Fruit fly (Drosophila melanogaster): ENCODE measurements around the gene eIF2Balpha.
A peak's percentile ranks its signal among the peaks of the same experiment; 100 is the strongest.

Gene eIF2Balpha

DNA sequence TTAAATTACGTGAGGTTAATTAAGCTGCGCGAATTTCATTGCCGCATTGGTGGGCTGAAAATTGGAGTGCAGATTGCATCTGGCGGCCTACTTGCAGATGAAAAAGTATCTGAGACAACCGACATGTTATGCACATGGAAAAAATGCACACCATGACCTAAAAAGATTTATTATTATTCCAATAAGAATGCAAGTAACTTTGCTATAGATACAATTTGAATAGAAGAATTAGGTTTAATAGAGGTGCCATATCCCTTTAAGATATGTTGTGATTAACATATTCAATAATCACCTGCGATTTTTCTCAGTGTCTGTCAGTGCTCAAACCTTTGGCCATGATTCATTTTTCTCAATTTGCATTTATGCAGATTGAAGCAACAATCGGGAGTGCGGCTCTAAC lies 45.8 kb upstream of the eIF2Balpha start (continued):
- TF ChIP-seq CG10631 (GFP tag; optimal IDR thresholded peaks at IDR 0.05) (peak; percentile 19), ss (GFP tag; optimal IDR thresholded peaks at IDR 0.05) (no peak), Met (GFP tag; optimal IDR thresholded peaks at IDR 0.05) (no peak), Eip75B (GFP tag; optimal IDR thresholded peaks at IDR 0.05) (peak; percentile 11), net (GFP tag; optimal IDR thresholded peaks at IDR 0.05) (no peak), Sox14 (GFP tag; optimal IDR thresholded peaks at IDR 0.05) (peak; percentile 24), cyc (GFP tag; optimal IDR thresholded peaks at IDR 0.05) (peak; percentile 48)

DNA sequence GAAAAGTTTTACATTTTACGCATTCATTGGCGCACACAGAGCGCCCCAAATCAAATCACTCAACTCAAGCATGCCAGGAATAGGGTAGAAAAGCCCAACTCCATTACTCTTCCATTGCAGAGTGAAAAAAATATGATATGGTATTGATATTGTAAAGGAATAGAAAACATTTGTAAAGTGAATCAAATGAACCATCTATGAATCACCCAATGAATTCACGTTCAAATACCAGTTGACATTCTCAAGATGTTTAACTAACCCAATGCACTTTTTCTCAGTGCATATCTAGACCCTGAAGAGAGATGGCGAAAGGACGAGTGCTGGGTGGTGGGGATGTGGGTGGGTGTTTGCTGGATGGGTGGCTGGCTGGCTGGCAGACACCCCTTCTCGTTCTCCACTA lies 42.9 kb upstream of the eIF2Balpha start:
- TF ChIP-seq eg (GFP tag; IDR thresholded peaks at IDR 0.05), result no peak
- peak; percentile 1 for TF ChIP-seq Eip75B (GFP tag; optimal IDR thresholded peaks at IDR 0.05)
- TF ChIP-seq CG11902 (GFP tag; optimal IDR thresholded peaks at IDR 0.05), result no peak
- TF ChIP-seq topi (GFP tag; optimal IDR thresholded peaks at IDR 0.05), result peak; percentile 20
- TF ChIP-seq CG4318 (GFP tag; optimal IDR thresholded peaks at IDR 0.05), result no peak
- no peak for TF ChIP-seq CG6808 (GFP tag; optimal IDR thresholded peaks at IDR 0.05)
- peak; percentile 16 for TF ChIP-seq cyc (GFP tag; optimal IDR thresholded peaks at IDR 0.05)
- peak; percentile 31 for TF ChIP-seq Hr39 (GFP tag; optimal IDR thresholded peaks at IDR 0.05)
- peak; percentile 4 for TF ChIP-seq fd59A (GFP tag; optimal IDR thresholded peaks at IDR 0.05)
- peak; percentile 9 for TF ChIP-seq Met (GFP tag; optimal IDR thresholded peaks at IDR 0.05)
- peak; percentile 8 for TF ChIP-seq CG3919 (GFP tag; optimal IDR thresholded peaks at IDR 0.05)
- no peak for TF ChIP-seq CG11294 (GFP tag; IDR thresholded peaks at IDR 0.05)
- no peak for TF ChIP-seq dac (GFP tag; optimal IDR thresholded peaks at IDR 0.05)
- TF ChIP-seq vri (GFP tag; optimal IDR thresholded peaks at IDR 0.05), result no peak
- no peak for TF ChIP-seq CG6854 (GFP tag; optimal IDR thresholded peaks at IDR 0.05)
- TF ChIP-seq OdsH (GFP tag; optimal IDR thresholded peaks at IDR 0.05), result peak; percentile 20
- TF ChIP-seq CG34406 (GFP tag; optimal IDR thresholded peaks at IDR 0.05), result peak; percentile 0
- no peak for TF ChIP-seq CG8319 (GFP tag; optimal IDR thresholded peaks at IDR 0.05)
- TF ChIP-seq dsx (GFP tag; optimal IDR thresholded peaks at IDR 0.05; ENCODE audit: poor library complexity, severe bottlenecking), result no peak
- TF ChIP-seq CG10669 (GFP tag; optimal IDR thresholded peaks at IDR 0.05), result peak; percentile 27
- no peak for TF ChIP-seq Blimp-1 (GFP tag; optimal IDR thresholded peaks at IDR 0.05)
- TF ChIP-seq pdm3 (GFP tag; optimal IDR thresholded peaks at IDR 0.05), result peak; percentile 14
- TF ChIP-seq Sox15 (GFP tag; optimal IDR thresholded peaks at IDR 0.05), result no peak
- TF ChIP-seq CG7368 (GFP tag; optimal IDR thresholded peaks at IDR 0.05), result no peak
- TF ChIP-seq lz (GFP tag; optimal IDR thresholded peaks at IDR 0.05), result no peak
- TF ChIP-seq CG1621 (tag; optimal IDR thresholded peaks at IDR 0.05), result no peak
- TF ChIP-seq CG10631 (GFP tag; optimal IDR thresholded peaks at IDR 0.05), result peak; percentile 1
- TF ChIP-seq spab (GFP tag; optimal IDR thresholded peaks at IDR 0.05), result no peak
- TF ChIP-seq CG31627 (GFP tag; optimal IDR thresholded peaks at IDR 0.05), result peak; percentile 17
- no peak for TF ChIP-seq salr (GFP tag; optimal IDR thresholded peaks at IDR 0.05)
- peak; percentile 71 for TF ChIP-seq svp (GFP tag)
- TF ChIP-seq Hr38 (GFP tag; optimal IDR thresholded peaks at IDR 0.05), result no peak
- TF ChIP-seq fd85E (GFP tag; optimal IDR thresholded peaks at IDR 0.05), result no peak
- no peak for TF ChIP-seq Hr4 (GFP tag; optimal IDR thresholded peaks at IDR 0.05)
- no peak for TF ChIP-seq Smox (GFP tag; optimal IDR thresholded peaks at IDR 0.05)
- no peak for TF ChIP-seq Ets21C (GFP tag; optimal IDR thresholded peaks at IDR 0.05)
- no peak for TF ChIP-seq CG11762 (GFP tag; optimal IDR thresholded peaks at IDR 0.05; ENCODE audit: insufficient read depth)
- TF ChIP-seq CG32006 (GFP tag; optimal IDR thresholded peaks at IDR 0.05), result peak; percentile 10
- TF ChIP-seq CG3032 (tag; optimal IDR thresholded peaks at IDR 0.05), result no peak
- TF ChIP-seq CG6163 (GFP tag; IDR thresholded peaks at IDR 0.05), result peak; percentile 49; the same call in 2 of the 3 replicates
- TF ChIP-seq Eip78C (GFP tag), result peak; percentile 69
- TF ChIP-seq ss (GFP tag; optimal IDR thresholded peaks at IDR 0.05), result no peak
- TF ChIP-seq Eip93F (GFP tag; optimal IDR thresholded peaks at IDR 0.05), result no peak
- TF ChIP-seq Sox102F (GFP tag; optimal IDR thresholded peaks at IDR 0.05), result peak; percentile 22
- peak; percentile 30 for TF ChIP-seq Ets96B (tag; optimal IDR thresholded peaks at IDR 0.05)
- peak; percentile 4 for TF ChIP-seq CG6792 (GFP tag; optimal IDR thresholded peaks at IDR 0.05)
- TF ChIP-seq acj6 (GFP tag; optimal IDR thresholded peaks at IDR 0.05), result peak; percentile 26

Data from whole organism, prepupa.